Worm (Caenorhabditis elegans): ENCODE measurements around the gene idpp-9.
A peak's percentile ranks its signal among the peaks of the same experiment; 100 is the strongest.

The idpp-9 gene

DNA sequence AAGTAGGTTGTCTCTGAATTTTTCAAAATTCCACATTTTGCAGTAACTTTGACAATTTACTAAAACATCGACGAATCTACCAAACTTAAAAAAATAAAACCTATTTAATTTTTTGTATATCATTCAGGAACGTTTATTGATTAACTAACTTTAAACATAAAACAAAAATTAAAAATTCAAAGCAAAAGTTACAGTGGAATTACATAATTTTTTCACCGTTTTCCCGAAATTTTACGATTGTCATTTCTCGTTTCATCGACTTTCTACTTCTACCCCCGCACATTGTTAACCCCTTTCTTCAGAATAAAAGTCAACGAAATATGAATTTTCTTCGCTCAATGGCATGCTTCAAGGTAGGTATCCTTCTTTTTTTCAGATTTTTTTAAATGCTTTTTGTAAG is 37.4 kb downstream of the idpp-9 start, which contains the start of gene F47F2.1:
F47F2.1 (plus strand) TSS at position 301 of the 400 bp plus-strand sequence.
- TF ChIP-seq tbx-2 (tag; optimal IDR thresholded peaks at IDR 0.05) (no peak), nhr-232 (tag; optimal IDR thresholded peaks at IDR 0.05) (no peak), sox-4 (tag; optimal IDR thresholded peaks at IDR 0.05) (no peak), pqm-1 (tag; optimal IDR thresholded peaks at IDR 0.05) (no peak), hlh-15 (tag; optimal IDR thresholded peaks at IDR 0.05) (no peak), pag-3 (tag; optimal IDR thresholded peaks at IDR 0.05; ENCODE audit: borderline replicate concordance) (no peak), gmeb-2 (tag; optimal IDR thresholded peaks at IDR 0.05) (no peak), mec-3 (tag; optimal IDR thresholded peaks at IDR 0.05; ENCODE audit: borderline replicate concordance) (no peak), unc-55 (GFP tag; optimal IDR thresholded peaks at IDR 0.05) (no peak), pha-2 (tag; optimal IDR thresholded peaks at IDR 0.05) (no peak), ceh-18 (tag; optimal IDR thresholded peaks at IDR 0.05) (no peak), ama-1 (optimal IDR thresholded peaks at IDR 0.05) (no peak), unc-3 (GFP tag; conservative IDR thresholded peaks at IDR 0.05) (no peak), unc-3 (tag; optimal IDR thresholded peaks at IDR 0.05) (no peak), C38D4.7 (GFP tag; optimal IDR thresholded peaks at IDR 0.05) (no peak), lin-11 (tag; optimal IDR thresholded peaks at IDR 0.05) (no peak), ceh-9 (tag; optimal IDR thresholded peaks at IDR 0.05) (no peak), ceh-45 (GFP tag; IDR thresholded peaks at IDR 0.05) (no peak)

DNA sequence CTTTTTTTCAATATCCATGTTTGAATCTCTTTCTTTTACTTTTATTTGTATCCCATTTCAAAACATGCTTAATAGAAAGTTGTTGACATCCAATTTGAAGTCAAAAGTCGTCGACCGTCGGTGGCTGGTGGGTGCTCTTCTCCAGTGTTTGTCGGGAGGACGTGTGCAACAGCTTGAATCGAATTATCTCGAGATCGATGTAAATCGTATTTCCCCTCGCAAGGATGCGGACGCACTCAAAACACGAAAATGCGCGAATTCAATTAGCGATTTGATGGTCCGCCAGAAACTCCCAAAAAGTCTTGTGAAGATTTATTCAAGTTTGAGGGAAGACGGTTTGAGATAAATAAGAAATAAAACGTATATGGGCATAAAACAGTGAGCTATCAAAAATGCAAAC is 39.9 kb downstream of the idpp-9 start:
- peak; percentile 11 for TF ChIP-seq fkh-10 (GFP tag; optimal IDR thresholded peaks at IDR 0.05)
- peak; percentile 99 for TF ChIP-seq unc-42 (tag; optimal IDR thresholded peaks at IDR 0.05)
- TF ChIP-seq ceh-14 (tag; optimal IDR thresholded peaks at IDR 0.05): no peak

DNA sequence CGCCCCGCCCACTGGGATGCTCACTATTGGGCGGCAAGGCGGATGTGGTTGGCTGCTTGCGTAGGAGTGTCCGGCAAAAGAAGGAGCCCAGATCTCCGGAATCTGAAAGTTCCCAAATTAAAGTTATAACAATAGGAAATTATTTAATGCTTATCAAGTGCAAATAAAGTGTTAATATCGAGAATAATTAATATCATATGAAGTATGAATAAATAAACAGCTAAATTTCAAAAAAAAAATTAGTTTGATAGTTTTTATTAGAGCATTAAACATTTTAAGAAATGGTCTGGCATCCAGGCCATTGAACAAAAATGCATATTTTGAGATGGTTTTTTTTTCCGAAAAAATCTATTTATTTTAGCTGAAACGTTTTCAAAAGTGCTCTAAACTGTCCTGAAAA is 42.2 kb downstream of the idpp-9 start, which contains the start of gene lim-4:
lim-4 (minus strand) TSS at position 101 of the 400 bp plus-strand sequence.
- TF ChIP-seq ceh-19 (GFP tag; optimal IDR thresholded peaks at IDR 0.05): no peak
- TF ChIP-seq pha-2 (tag; optimal IDR thresholded peaks at IDR 0.05): no peak
- TF ChIP-seq nfya-1 (tag; optimal IDR thresholded peaks at IDR 0.05): peak; percentile 45
- no peak for TF ChIP-seq pax-1 (tag; optimal IDR thresholded peaks at IDR 0.05)

DNA sequence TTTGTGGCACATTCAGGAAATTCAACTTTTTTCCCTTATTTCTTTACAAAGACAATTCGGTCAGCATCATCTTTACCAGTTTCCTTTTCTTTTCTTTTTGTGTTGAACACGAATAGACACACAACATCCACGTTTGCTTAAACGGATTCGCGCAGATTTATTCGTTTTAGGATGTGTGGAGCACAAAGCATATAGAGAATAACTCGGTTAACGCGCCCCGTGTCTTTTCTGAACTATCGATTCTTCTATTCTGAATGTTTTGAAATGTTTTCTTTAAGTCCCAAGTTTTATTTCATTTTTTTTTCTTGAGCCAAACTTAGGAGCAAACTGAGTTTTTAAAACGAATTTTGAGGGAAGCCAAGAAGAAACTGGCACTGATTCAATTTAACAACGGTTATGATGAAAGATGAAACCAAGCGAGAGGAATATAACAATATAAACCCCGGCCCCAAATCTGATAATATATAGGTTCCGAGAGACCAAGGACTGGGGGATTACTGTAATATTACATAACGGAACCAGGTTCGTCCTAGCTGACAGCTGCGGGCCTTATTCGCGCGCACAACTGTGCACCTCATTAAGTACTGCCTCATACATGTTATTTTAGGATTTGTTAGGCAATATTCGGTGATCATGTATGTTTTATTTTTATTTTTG is 43.9 kb downstream of the idpp-9 start:
- TF ChIP-seq unc-42 (tag; optimal IDR thresholded peaks at IDR 0.05): peak; percentile 92
- TF ChIP-seq lim-6 (tag; optimal IDR thresholded peaks at IDR 0.05): no peak

DNA sequence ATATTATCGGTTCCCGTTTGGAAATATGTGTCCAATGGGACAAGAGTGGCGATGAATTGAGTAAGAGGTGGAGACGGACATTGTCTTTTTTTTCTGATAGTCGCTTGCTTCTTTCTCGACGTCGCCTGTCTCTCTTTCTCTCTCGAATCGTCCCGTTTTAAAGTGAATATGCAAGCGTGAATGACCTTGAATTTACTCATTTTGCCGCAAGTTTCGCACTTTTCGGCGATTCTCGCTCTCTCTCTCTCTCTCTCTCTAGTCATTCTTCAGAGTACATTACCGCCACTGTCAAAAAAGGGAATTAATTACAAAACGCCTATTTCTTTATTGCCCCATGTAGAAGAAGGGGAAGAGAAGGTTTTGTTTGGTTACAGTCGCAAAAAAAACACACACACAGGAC is 47.9 kb downstream of the idpp-9 start:
- TF ChIP-seq tbx-2 (tag; optimal IDR thresholded peaks at IDR 0.05): no peak
- no peak for TF ChIP-seq dmd-4 (tag; optimal IDR thresholded peaks at IDR 0.05; ENCODE audit: borderline replicate concordance)
- TF ChIP-seq npax-4 (tag; optimal IDR thresholded peaks at IDR 0.05): no peak

DNA sequence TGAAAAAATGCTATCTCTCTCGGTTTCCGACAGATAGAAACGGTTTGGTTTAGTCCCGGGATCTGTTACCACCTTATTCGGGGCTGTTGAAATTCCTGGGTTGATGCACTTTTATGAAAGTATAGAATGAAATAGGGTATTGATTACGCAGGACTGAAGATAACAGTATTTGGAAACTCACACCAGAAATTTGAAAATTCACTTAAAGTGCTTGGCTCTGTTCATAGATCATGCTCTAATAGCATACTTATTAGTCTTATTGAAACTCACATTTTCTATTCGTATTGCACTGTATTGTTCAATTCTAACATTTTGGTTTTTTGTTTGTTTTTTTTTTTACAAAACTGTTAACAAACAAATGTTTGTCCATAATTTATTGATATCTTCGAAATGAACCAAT is 49.5 kb downstream of the idpp-9 start:
- TF ChIP-seq K09A11.1 (tag; optimal IDR thresholded peaks at IDR 0.05; ENCODE audit: insufficient read depth) (no peak), nhr-11 (tag; optimal IDR thresholded peaks at IDR 0.05) (no peak), ceh-9 (tag; optimal IDR thresholded peaks at IDR 0.05) (no peak), elt-2 (tag; optimal IDR thresholded peaks at IDR 0.05) (no peak), hlh-30 (tag; optimal IDR thresholded peaks at IDR 0.05; ENCODE audit: insufficient read depth) (no peak), ref-2 (tag; optimal IDR thresholded peaks at IDR 0.05) (no peak), hlh-15 (tag; optimal IDR thresholded peaks at IDR 0.05) (no peak), lim-6 (tag; optimal IDR thresholded peaks at IDR 0.05) (no peak), ceh-22 (tag; optimal IDR thresholded peaks at IDR 0.05) (no peak), ets-4 (tag; optimal IDR thresholded peaks at IDR 0.05) (no peak), ama-1 (optimal IDR thresholded peaks at IDR 0.05) (no peak), zip-5 (tag; optimal IDR thresholded peaks at IDR 0.05) (no peak), ahr-1 (tag; optimal IDR thresholded peaks at IDR 0.05) (no peak), pat-9 (tag; optimal IDR thresholded peaks at IDR 0.05) (no peak)
